Fruit fly (Drosophila melanogaster) whole organism, embryonic: ENCODE results near the gene CG43345.

Source experiments
- CG10543 ChIP-seq: fragments of 200-800 bp; sonication (Bioruptor generic); optimal IDR thresholded peaks from 3 replicates; lab custom pipeline; 2017; ENCODE audit warnings: missing biosample characterization, mild to moderate bottlenecking, missing genetic modification characterization, moderate library complexity
- CG11504 ChIP-seq: fragments of 200-800 bp; sonication (Bioruptor generic); optimal IDR thresholded peaks from 3 replicates; lab custom pipeline; 2019; ENCODE audit warnings: missing biosample characterization, mild to moderate bottlenecking, missing genetic modification characterization, moderate library complexity
- CG13424 ChIP-seq: fragments of 200-800 bp; sonication (Bioruptor generic); optimal IDR thresholded peaks from 2 replicates; lab custom pipeline; 2019; ENCODE audit warnings: missing biosample characterization, mild to moderate bottlenecking, missing genetic modification characterization, moderate library complexity
- CG16815 ChIP-seq: fragments of 200-800 bp; sonication (Bioruptor generic); optimal IDR thresholded peaks from 3 replicates; lab custom pipeline; 2017; ENCODE audit warnings: missing biosample characterization, mild to moderate bottlenecking, missing genetic modification characterization
- CG17328 ChIP-seq: fragments of 200-800 bp; sonication (Bioruptor generic); IDR thresholded peaks from 2 replicates; pipeline ENCODE4 v1.3.6; 2022; ENCODE audit warnings: missing biosample characterization, missing genetic modification characterization
- CG17802 ChIP-seq: fragments of 200-800 bp; sonication (Bioruptor generic); optimal IDR thresholded peaks from 2 replicates; lab custom pipeline; 2018; ENCODE audit warnings: missing biosample characterization, mild to moderate bottlenecking, missing genetic modification characterization, moderate library complexity
- CG17912 ChIP-seq: fragments of 200-800 bp; sonication (Bioruptor generic); optimal IDR thresholded peaks from 2 replicates; lab custom pipeline; 2018; ENCODE audit warnings: missing biosample characterization, mild to moderate bottlenecking, missing genetic modification characterization
- CG2129 ChIP-seq: fragments of 200-800 bp; sonication (Bioruptor generic); IDR thresholded peaks from 2 replicates; pipeline ENCODE4 v1.3.6; 2022; ENCODE audit warnings: missing biosample characterization, missing genetic modification characterization; ENCODE audit not compliant: partially characterized antibody
- CG31365 ChIP-seq: fragments of 200-800 bp; sonication (Bioruptor generic); optimal IDR thresholded peaks from 2 replicates; lab custom pipeline; 2018; ENCODE audit warnings: missing biosample characterization, mild to moderate bottlenecking, missing genetic modification characterization
- CG3281 ChIP-seq: fragments of 200-800 bp; sonication (Bioruptor generic); optimal IDR thresholded peaks from 3 replicates; lab custom pipeline; 2017; ENCODE audit warnings: missing biosample characterization, mild to moderate bottlenecking, missing genetic modification characterization
- CG3838 ChIP-seq: fragments of 200-800 bp; sonication (Bioruptor generic); optimal IDR thresholded peaks from 3 replicates; lab custom pipeline; 2016; ENCODE audit warnings: missing biosample characterization, missing genetic modification characterization
- CG4707 ChIP-seq: fragments of 200-800 bp; sonication (Bioruptor generic); optimal IDR thresholded peaks from 2 replicates; lab custom pipeline; 2018; ENCODE audit warnings: missing biosample characterization, mild to moderate bottlenecking, missing genetic modification characterization, moderate library complexity
- CG4820 ChIP-seq: fragments of 200-800 bp; sonication (Bioruptor generic); optimal IDR thresholded peaks from 3 replicates; lab custom pipeline; 2016; ENCODE audit warnings: missing biosample characterization, missing genetic modification characterization
- CG6175 ChIP-seq: fragments of 200-800 bp; sonication (Bioruptor generic); IDR thresholded peaks from 3 replicates; pipeline ENCODE4 v1.3.6; 2022; ENCODE audit warnings: missing biosample characterization, missing genetic modification characterization
- CG6689 ChIP-seq: fragments of 200-800 bp; sonication (Bioruptor generic); IDR thresholded peaks from 2 replicates; pipeline ENCODE4 v1.3.6; 2022; ENCODE audit warnings: missing biosample characterization, missing genetic modification characterization
- CG7556 ChIP-seq: fragments of 200-800 bp; sonication (Bioruptor generic); optimal IDR thresholded peaks from 2 replicates; lab custom pipeline; 2017; ENCODE audit warnings: missing biosample characterization, mild to moderate bottlenecking, missing genetic modification characterization
- CG8290 ChIP-seq, 3 experiments: fragments of 200-800 bp; sonication (Bioruptor generic); optimal IDR thresholded peaks; 2 replicates each; lab custom pipeline; 2016 to 2019; ENCODE audit warnings: missing biosample characterization in 3 of 3, missing genetic modification characterization in 3 of 3, mild to moderate bottlenecking in 2 of 3, moderate library complexity in 1 of 3
- Camta ChIP-seq: fragments of 200-800 bp; sonication (Bioruptor generic); optimal IDR thresholded peaks from 2 replicates; lab custom pipeline; 2016; ENCODE audit warnings: missing biosample characterization, missing genetic modification characterization
- Dfd ChIP-seq, 2 experiments: fragments of >200 bp; optimal IDR thresholded peaks; 2 replicates each; lab custom pipeline; 2017; ENCODE audit warnings: missing biosample characterization in 2 of 2, missing genetic modification characterization in 2 of 2
- Doc2 ChIP-seq: fragments of 200-800 bp; sonication (Bioruptor generic); IDR thresholded peaks from 2 replicates; pipeline ENCODE4 v1.3.6; 2022; ENCODE audit warnings: missing biosample characterization, missing genetic modification characterization
- Doc3 ChIP-seq: fragments of 200-800 bp; sonication (Bioruptor generic); IDR thresholded peaks from 3 replicates; pipeline ENCODE4 v1.3.6; 2022; ENCODE audit warnings: missing biosample characterization, missing genetic modification characterization; ENCODE audit not compliant: partially characterized antibody
- Drgx ChIP-seq: fragments of 200-800 bp; sonication (Bioruptor generic); IDR thresholded peaks from 2 replicates; pipeline ENCODE4 v1.3.6; 2022; ENCODE audit warnings: missing biosample characterization, missing genetic modification characterization
- Eip74EF ChIP-seq, 2 experiments: fragments of 200-800 bp in 1 of 2; fragments of >200 bp in 1 of 2; sonication (Bioruptor generic) in 1 of 2; optimal IDR thresholded peaks; 2 replicates each; lab custom pipeline; 2017 to 2019; ENCODE audit warnings: missing biosample characterization in 2 of 2, missing genetic modification characterization in 2 of 2, mild to moderate bottlenecking in 1 of 2, moderate library complexity in 1 of 2
- H15 ChIP-seq: fragments of 200-800 bp; sonication (Bioruptor generic); IDR thresholded peaks from 3 replicates; pipeline ENCODE4 v1.3.6; 2022; ENCODE audit warnings: missing biosample characterization, missing genetic modification characterization
- HmgD ChIP-seq: fragments of 200-800 bp; sonication (Bioruptor generic); optimal IDR thresholded peaks from 3 replicates; lab custom pipeline; 2016; ENCODE audit warnings: missing biosample characterization, missing genetic modification characterization
- Hsf ChIP-seq: fragments of 200-800 bp; sonication (Bioruptor generic); optimal IDR thresholded peaks from 3 replicates; lab custom pipeline; 2016; ENCODE audit warnings: missing biosample characterization, missing genetic modification characterization
- MESR4 ChIP-seq: fragments of 200-800 bp; sonication (Bioruptor generic); optimal IDR thresholded peaks from 2 replicates; lab custom pipeline; 2018; ENCODE audit warnings: missing biosample characterization, mild to moderate bottlenecking, missing genetic modification characterization, moderate library complexity
- Max ChIP-seq: fragments of 200-800 bp; sonication (Bioruptor generic); optimal IDR thresholded peaks from 2 replicates; lab custom pipeline; 2016; ENCODE audit warnings: missing biosample characterization, mild to moderate bottlenecking, missing genetic modification characterization
- Mrtf ChIP-seq: fragments of 200-800 bp; sonication (Bioruptor generic); IDR thresholded peaks from 3 replicates; pipeline ENCODE4 v1.3.6; 2022; ENCODE audit warnings: missing biosample characterization, missing genetic modification characterization
- NC2α ChIP-seq: fragments of 200-800 bp; sonication (Bioruptor generic); optimal IDR thresholded peaks from 2 replicates; lab custom pipeline; 2016; ENCODE audit warnings: missing biosample characterization, missing genetic modification characterization
- NfI ChIP-seq: fragments of 200-800 bp; sonication (Bioruptor generic); optimal IDR thresholded peaks from 3 replicates; lab custom pipeline; 2018; ENCODE audit warnings: missing biosample characterization, mild to moderate bottlenecking, missing genetic modification characterization, moderate library complexity
- Oaz ChIP-seq: fragments of 200-800 bp; sonication (Bioruptor generic); IDR thresholded peaks from 2 replicates; pipeline ENCODE4 v1.3.6; 2022; ENCODE audit warnings: missing biosample characterization, missing genetic modification characterization
- Sox100B ChIP-seq: fragments of 200-800 bp; sonication (Bioruptor generic); optimal IDR thresholded peaks from 3 replicates; lab custom pipeline; 2018; ENCODE audit warnings: missing biosample characterization, mild to moderate bottlenecking, missing genetic modification characterization
- Stat92E ChIP-seq, 3 experiments: fragments of >200 bp in 2 of 3; fragments of 200-800 bp in 1 of 3; sonication (Bioruptor generic) in 1 of 3; optimal IDR thresholded peaks; 2 replicates each; lab custom pipeline; 2017 to 2019; ENCODE audit warnings: missing biosample characterization in 3 of 3, missing genetic modification characterization in 3 of 3, mild to moderate bottlenecking in 1 of 3, moderate library complexity in 1 of 3
- eyg ChIP-seq: fragments of 200-800 bp; sonication (Bioruptor generic); optimal IDR thresholded peaks from 3 replicates; lab custom pipeline; 2016; ENCODE audit warnings: missing biosample characterization, missing genetic modification characterization
- fd102C ChIP-seq: fragments of 200-800 bp; sonication (Bioruptor generic); optimal IDR thresholded peaks from 2 replicates; lab custom pipeline; 2018; ENCODE audit warnings: missing biosample characterization, mild to moderate bottlenecking, missing genetic modification characterization, moderate library complexity
- h ChIP-seq: fragments of >200 bp; optimal IDR thresholded peaks from 2 replicates; lab custom pipeline; 2017
- inv ChIP-seq: fragments of 200-800 bp; sonication (Bioruptor generic); IDR thresholded peaks from 2 replicates; pipeline ENCODE4 v1.3.6; 2022; ENCODE audit warnings: missing biosample characterization, missing genetic modification characterization; ENCODE audit not compliant: partially characterized antibody
- jumu ChIP-seq: fragments of 200-800 bp; sonication (Bioruptor generic); optimal IDR thresholded peaks from 3 replicates; lab custom pipeline; 2016; ENCODE audit warnings: missing biosample characterization, missing genetic modification characterization
- lov ChIP-seq, 2 experiments: fragments of 200-800 bp in 1 of 2; fragments of >200 bp in 1 of 2; sonication (Bioruptor generic) in 1 of 2; IDR thresholded peaks in 1 of 2; optimal IDR thresholded peaks in 1 of 2; 2 replicates in 1 of 2; 3 replicates in 1 of 2; pipeline versions ENCODE4 v1.3.6 to Lab custom; 2017 to 2022; ENCODE audit warnings: missing biosample characterization in 1 of 2, missing genetic modification characterization in 1 of 2
- mld ChIP-seq: fragments of 200-800 bp; sonication (Bioruptor generic); IDR thresholded peaks from 3 replicates; pipeline ENCODE4 v1.3.6; 2022; ENCODE audit warnings: missing biosample characterization, missing genetic modification characterization; ENCODE audit not compliant: partially characterized antibody
- phol ChIP-seq: fragments of 200-800 bp; sonication (Bioruptor generic); optimal IDR thresholded peaks from 3 replicates; lab custom pipeline; 2018; ENCODE audit warnings: missing biosample characterization, mild to moderate bottlenecking, missing genetic modification characterization, moderate library complexity
- shn ChIP-seq: fragments of 200-800 bp; sonication (Bioruptor generic); optimal IDR thresholded peaks from 3 replicates; lab custom pipeline; 2016; ENCODE audit warnings: missing biosample characterization, missing genetic modification characterization
- sob ChIP-seq: fragments of 200-800 bp; sonication (Bioruptor generic); IDR thresholded peaks from 2 replicates; pipeline ENCODE4 v1.3.6; 2022; ENCODE audit warnings: missing biosample characterization, missing genetic modification characterization
- stwl ChIP-seq: fragments of 200-800 bp; sonication (Bioruptor generic); optimal IDR thresholded peaks from 3 replicates; lab custom pipeline; 2018; ENCODE audit warnings: missing biosample characterization, mild to moderate bottlenecking, missing genetic modification characterization, moderate library complexity
- tna ChIP-seq: fragments of 200-800 bp; sonication (Bioruptor generic); IDR thresholded peaks from 2 replicates; pipeline ENCODE4 v1.3.6; 2022; ENCODE audit warnings: missing biosample characterization, missing genetic modification characterization; ENCODE audit not compliant: partially characterized antibody
- toy ChIP-seq: fragments of 200-800 bp; sonication (Bioruptor generic); IDR thresholded peaks from 2 replicates; pipeline ENCODE4 v1.3.6; 2022; ENCODE audit warnings: missing biosample characterization, missing genetic modification characterization

CG43345 gene

DNA sequence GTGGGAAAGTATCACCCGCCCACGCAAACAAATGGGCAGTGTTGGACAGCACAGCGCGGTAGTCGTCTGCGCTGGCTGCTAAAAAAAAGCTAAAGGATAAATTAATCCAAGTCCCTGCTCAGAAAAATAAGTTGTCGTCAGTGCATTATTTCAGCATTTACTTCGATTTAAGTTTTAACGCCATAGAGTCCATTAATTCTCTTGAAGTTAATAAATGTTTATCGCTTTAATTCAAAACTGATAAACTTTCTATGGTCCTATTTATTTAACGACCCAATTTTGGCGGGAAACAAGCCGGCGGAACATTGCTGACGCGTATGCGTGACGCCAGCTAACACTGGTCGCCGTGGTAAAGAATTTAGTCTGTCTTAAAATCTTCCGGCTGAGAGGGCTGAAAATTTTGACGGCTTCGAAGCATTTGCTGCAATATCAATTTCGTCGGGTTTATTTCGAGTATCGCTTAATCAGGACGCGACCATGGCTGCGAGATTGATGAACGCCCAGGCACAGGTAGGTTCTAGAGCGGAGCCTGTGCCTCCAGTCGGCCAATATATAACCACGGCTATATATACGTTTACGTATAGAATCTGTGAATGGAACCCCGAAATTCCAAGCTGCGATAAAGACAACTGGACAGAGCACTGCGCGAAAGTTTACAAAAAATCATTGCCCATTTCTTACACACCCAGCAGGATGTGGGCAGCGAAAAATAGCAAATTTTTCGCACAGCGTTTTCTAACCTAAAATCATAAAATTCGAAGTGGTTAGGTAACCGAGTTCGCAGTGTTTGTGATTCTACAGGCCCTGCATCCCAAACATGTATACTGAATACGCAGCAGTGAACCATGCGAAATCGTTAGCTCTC is at the start of gene CG43345, which contains the start of the genes mAcon1 and CG43346 (continued):
- TF ChIP-seq Stat92E (GFP tag; optimal IDR thresholded peaks at IDR 0.05; lab: Kevin White, UChicago) (no peak), CG3838 (GFP tag; lab: Kevin White, UChicago) (peak; percentile 45), inv (GFP tag; lab: Robert Waterston, UW) (peak; percentile 31; the same call in 1 of the 2 replicates), shn (GFP tag; lab: Kevin White, UChicago) (peak; percentile 92), fd102C (GFP tag; lab: Kevin White, UChicago) (peak; percentile 5), MESR4 (GFP tag; lab: Kevin White, UChicago) (peak; percentile 27), Eip74EF (GFP tag; optimal IDR thresholded peaks at IDR 0.05; lab: Kevin White, UChicago) (no peak), CG4707 (GFP tag; lab: Kevin White, UChicago) (no peak), CG6689 (GFP tag; lab: Robert Waterston, UW) (peak; percentile 51; the same call in 1 of the 2 replicates), Doc2 (GFP tag; lab: Robert Waterston, UW) (no peak), mld (GFP tag; lab: Robert Waterston, UW) (no peak), NfI (GFP tag; lab: Kevin White, UChicago) (peak; percentile 86), sob (GFP tag; lab: Robert Waterston, UW) (peak; percentile 78), CG10543 (GFP tag; lab: Kevin White, UChicago) (peak; percentile 92), toy (GFP tag; lab: Robert Waterston, UW) (0 out of 2 replicates have a peak, but pooled peaks have one; percentile 30), CG17802 (tag; lab: Kevin White, UChicago) (no peak), Doc3 (GFP tag; lab: Robert Waterston, UW) (no peak), phol (peak; percentile 83), CG8290 (GFP tag; optimal IDR thresholded peaks at IDR 0.05; lab: Kevin White, UChicago) (peak; percentile 68), CG8290 (tag; optimal IDR thresholded peaks at IDR 0.05; lab: Kevin White, UChicago) (peak in 1 of 2 experiments; percentile 49), Oaz (GFP tag; lab: Robert Waterston, UW) (no peak), Drgx (peak; percentile 47; the same call in 1 of the 2 replicates), eyg (GFP tag; lab: Kevin White, UChicago) (peak; percentile 75), H15 (GFP tag; lab: Robert Waterston, UW) (no peak), h (lab: Kevin White, UChicago) (no peak), CG7556 (GFP tag; lab: Kevin White, UChicago) (peak; percentile 76), CG17328 (GFP tag; lab: Robert Waterston, UW) (0 out of 2 replicates have a peak, but pooled peaks have one; percentile 45), Hsf (GFP tag; lab: Kevin White, UChicago) (peak; percentile 88), Camta (GFP tag; lab: Kevin White, UChicago) (peak; percentile 75), CG13424 (tag; lab: Kevin White, UChicago) (peak; percentile 77), NC2α (GFP tag; lab: Kevin White, UChicago) (peak; percentile 82), CG6175 (no peak), tna (GFP tag; lab: Robert Waterston, UW) (no peak), jumu (peak; percentile 92), CG17912 (no peak), CG11504 (tag; lab: Kevin White, UChicago) (no peak), stwl (tag; lab: Kevin White, UChicago) (peak; percentile 48), CG2129 (GFP tag; lab: Robert Waterston, UW) (no peak), CG4820 (GFP tag; lab: Kevin White, UChicago) (peak; percentile 77), Mrtf (GFP tag; lab: Robert Waterston, UW) (no peak), CG3281 (peak; percentile 86), lov (optimal IDR thresholded peaks at IDR 0.05; lab: Kevin White, UChicago) (no peak), lov (GFP tag; IDR thresholded peaks at IDR 0.05; lab: Robert Waterston, UW) (no peak), CG16815 (peak; percentile 84), Sox100B (GFP tag; lab: Kevin White, UChicago) (peak; percentile 79), HmgD (GFP tag; lab: Kevin White, UChicago) (peak; percentile 88), Dfd (GFP tag; optimal IDR thresholded peaks at IDR 0.05; lab: Kevin White, UChicago) (no peak), CG31365 (tag; lab: Kevin White, UChicago) (no peak), Max (peak; percentile 82)
